Fruit fly (Drosophila melanogaster): Measurements from ENCODE around the gene Miox.

dm6 chr3L:12223635-12224016, 38.8 kb downstream of the Miox start:
- TF ChIP-seq CTCF (optimal IDR thresholded peaks at IDR 0.05) = no peak
- no peak for TF ChIP-seq CG8478 (optimal IDR thresholded peaks at IDR 0.05)
